Fruit fly (Drosophila melanogaster) whole organism, embryonic: ENCODE data around the gene Ir67a.

Source experiments
- Adf1 ChIP-seq: fragments of 200-800 bp; sonication (Bioruptor generic); IDR thresholded peaks from 2 replicates; pipeline ENCODE4 v1.3.6; 2022; ENCODE audit warnings: missing biosample characterization, missing genetic modification characterization
- CG10321 ChIP-seq: fragments of 200-800 bp; sonication (Bioruptor generic); IDR thresholded peaks from 2 replicates; pipeline ENCODE4 v1.3.6; 2022; ENCODE audit warnings: missing biosample characterization, missing genetic modification characterization
- CG10979 ChIP-seq: fragments of 200-800 bp; sonication (Bioruptor generic); optimal IDR thresholded peaks from 2 replicates; lab custom pipeline; 2018; ENCODE audit warnings: missing biosample characterization, mild to moderate bottlenecking, missing genetic modification characterization, moderate library complexity
- CG11560 ChIP-seq: fragments of 200-800 bp; sonication (Bioruptor generic); IDR thresholded peaks from 3 replicates; pipeline ENCODE4 v1.3.6; 2022; ENCODE audit warnings: missing biosample characterization, missing genetic modification characterization
- CG11695 ChIP-seq: fragments of 200-800 bp; sonication (Bioruptor generic); IDR thresholded peaks from 3 replicates; pipeline ENCODE4 v1.3.6; 2022; ENCODE audit warnings: missing biosample characterization, missing genetic modification characterization
- CG12219 ChIP-seq: fragments of 200-800 bp; sonication (Bioruptor generic); optimal IDR thresholded peaks from 3 replicates; lab custom pipeline; 2018; ENCODE audit warnings: missing biosample characterization, mild to moderate bottlenecking, missing genetic modification characterization
- CG13894 ChIP-seq: fragments of 200-800 bp; sonication (Bioruptor generic); optimal IDR thresholded peaks from 3 replicates; lab custom pipeline; 2018; ENCODE audit warnings: missing biosample characterization, mild to moderate bottlenecking, missing genetic modification characterization, moderate library complexity
- CG14710 ChIP-seq: fragments of 200-800 bp; sonication (Bioruptor generic); optimal IDR thresholded peaks from 3 replicates; lab custom pipeline; 2019; ENCODE audit warnings: missing biosample characterization, mild to moderate bottlenecking, missing genetic modification characterization, moderate library complexity
- CG1602 ChIP-seq: fragments of 200-800 bp; sonication (Bioruptor generic); optimal IDR thresholded peaks from 3 replicates; lab custom pipeline; 2016; ENCODE audit warnings: missing biosample characterization, missing genetic modification characterization
- CG1647 ChIP-seq: fragments of 200-800 bp; sonication (Bioruptor generic); optimal IDR thresholded peaks from 3 replicates; lab custom pipeline; 2016; ENCODE audit warnings: missing biosample characterization, missing genetic modification characterization
- CG18764 ChIP-seq: fragments of 200-800 bp; sonication (Bioruptor generic); optimal IDR thresholded peaks from 3 replicates; lab custom pipeline; 2016; ENCODE audit warnings: missing biosample characterization, missing genetic modification characterization
- CG3407 ChIP-seq: fragments of 200-800 bp; sonication (Bioruptor generic); optimal IDR thresholded peaks from 2 replicates; lab custom pipeline; 2018; ENCODE audit warnings: missing biosample characterization, mild to moderate bottlenecking, missing genetic modification characterization
- CG3847 ChIP-seq: fragments of 200-800 bp; sonication (Bioruptor generic); IDR thresholded peaks from 2 replicates; pipeline ENCODE4 v1.3.6; 2022; ENCODE audit warnings: missing biosample characterization, missing genetic modification characterization
- CG4282 ChIP-seq: fragments of 200-800 bp; sonication (Bioruptor generic); optimal IDR thresholded peaks from 2 replicates; lab custom pipeline; 2016; ENCODE audit warnings: missing biosample characterization, missing genetic modification characterization
- CG6254 ChIP-seq: fragments of 200-800 bp; sonication (Bioruptor generic); optimal IDR thresholded peaks from 3 replicates; lab custom pipeline; 2017; ENCODE audit warnings: mild to moderate bottlenecking, missing biosample characterization, missing genetic modification reagents, missing genetic modification characterization
- CG6791 ChIP-seq: fragments of 200-800 bp; sonication (Bioruptor generic); IDR thresholded peaks from 3 replicates; pipeline ENCODE4 v1.3.6; 2022; ENCODE audit warnings: missing biosample characterization, missing genetic modification characterization; ENCODE audit not compliant: partially characterized antibody
- CG7372 ChIP-seq: fragments of 200-800 bp; sonication (Bioruptor generic); IDR thresholded peaks from 2 replicates; pipeline ENCODE4 v1.3.6; 2022; ENCODE audit warnings: missing biosample characterization, missing genetic modification characterization
- CG7928 ChIP-seq: fragments of 200-800 bp; sonication (Bioruptor generic); optimal IDR thresholded peaks from 2 replicates; lab custom pipeline; 2017; ENCODE audit warnings: missing biosample characterization, mild to moderate bottlenecking, missing genetic modification characterization
- CG8281 ChIP-seq: fragments of 200-800 bp; sonication (Bioruptor generic); optimal IDR thresholded peaks from 2 replicates; lab custom pipeline; 2018; ENCODE audit warnings: missing biosample characterization, mild to moderate bottlenecking, missing genetic modification characterization, moderate library complexity
- CG9215 ChIP-seq: fragments of 200-800 bp; sonication (Bioruptor generic); IDR thresholded peaks from 2 replicates; pipeline ENCODE4 v1.3.6; 2022; ENCODE audit warnings: missing biosample characterization, missing genetic modification characterization
- E2f2 ChIP-seq: fragments of 200-800 bp; sonication (Bioruptor generic); IDR thresholded peaks from 2 replicates; pipeline ENCODE4 v1.3.6; 2022; ENCODE audit warnings: missing biosample characterization, missing genetic modification characterization
- GATAe ChIP-seq: fragments of 200-800 bp; sonication (Bioruptor generic); conservative IDR thresholded peaks from 2 replicates; pipeline ENCODE4 v1.3.6; 2022; ENCODE audit warnings: missing biosample characterization, missing genetic modification characterization
- Hand ChIP-seq: fragments of 200-800 bp; sonication (Bioruptor generic); optimal IDR thresholded peaks from 2 replicates; lab custom pipeline; 2017; ENCODE audit warnings: mild to moderate bottlenecking, missing biosample characterization, missing genetic modification reagents, missing genetic modification characterization
- Kr ChIP-seq: fragments of 200-800 bp; sonication (Bioruptor generic); optimal IDR thresholded peaks from 2 replicates; lab custom pipeline; 2017; ENCODE audit warnings: missing biosample characterization, mild to moderate bottlenecking, missing genetic modification characterization
- NC2α ChIP-seq: fragments of 200-800 bp; sonication (Bioruptor generic); optimal IDR thresholded peaks from 2 replicates; lab custom pipeline; 2016; ENCODE audit warnings: missing biosample characterization, missing genetic modification characterization
- NFAT ChIP-seq: fragments of 200-800 bp; sonication (Bioruptor generic); IDR thresholded peaks from 2 replicates; pipeline ENCODE4 v1.3.6; 2022; ENCODE audit warnings: missing biosample characterization, missing genetic modification characterization
- Poxn ChIP-seq: fragments of 200-800 bp; sonication (Bioruptor generic); IDR thresholded peaks from 2 replicates; pipeline ENCODE4 v1.3.6; 2022; ENCODE audit warnings: missing biosample characterization, missing genetic modification characterization
- Ptx1 ChIP-seq: fragments of 200-800 bp; sonication (Bioruptor generic); IDR thresholded peaks from 2 replicates; pipeline ENCODE4 v1.3.6; 2022; ENCODE audit warnings: missing biosample characterization, missing genetic modification characterization
- Taf1 ChIP-seq: fragments of 200-800 bp; sonication (Bioruptor generic); IDR thresholded peaks from 2 replicates; pipeline ENCODE4 v1.3.6; 2022; ENCODE audit warnings: missing biosample characterization, missing genetic modification characterization
- al ChIP-seq: fragments of 200-800 bp; sonication (Bioruptor generic); IDR thresholded peaks from 2 replicates; pipeline ENCODE4 v1.3.6; 2022; ENCODE audit warnings: missing biosample characterization, missing genetic modification characterization
- amos ChIP-seq: fragments of 200-800 bp; sonication (Bioruptor generic); IDR thresholded peaks from 2 replicates; pipeline ENCODE4 v1.3.6; 2022; ENCODE audit warnings: missing biosample characterization, missing genetic modification characterization; ENCODE audit not compliant: partially characterized antibody
- bcd ChIP-seq: fragments of 200-800 bp; sonication (Bioruptor generic); optimal IDR thresholded peaks from 2 replicates; lab custom pipeline; 2017; ENCODE audit warnings: missing biosample characterization, mild to moderate bottlenecking, missing genetic modification characterization
- cg ChIP-seq: fragments of 200-800 bp; sonication (Bioruptor generic); optimal IDR thresholded peaks from 3 replicates; lab custom pipeline; 2019; ENCODE audit warnings: missing biosample characterization, mild to moderate bottlenecking, missing genetic modification characterization, moderate library complexity
- corto ChIP-seq: fragments of 200-800 bp; sonication (Bioruptor generic); optimal IDR thresholded peaks from 2 replicates; lab custom pipeline; 2016; ENCODE audit warnings: missing biosample characterization, mild to moderate bottlenecking, missing genetic modification characterization, moderate library complexity
- crc ChIP-seq: fragments of 200-800 bp; sonication (Bioruptor generic); optimal IDR thresholded peaks from 2 replicates; lab custom pipeline; 2016; ENCODE audit warnings: missing biosample characterization, missing genetic modification characterization
- crp ChIP-seq, 2 experiments: fragments of 200-800 bp; sonication (Bioruptor generic); optimal IDR thresholded peaks; 2 replicates in 1 of 2; 3 replicates in 1 of 2; lab custom pipeline; 2017; ENCODE audit warnings: missing biosample characterization in 2 of 2, missing genetic modification characterization in 2 of 2, mild to moderate bottlenecking in 1 of 2, moderate library complexity in 1 of 2
- dpn ChIP-seq, 2 experiments: fragments of 200-800 bp; sonication (Bioruptor generic); optimal IDR thresholded peaks; 3 replicates each; lab custom pipeline; 2016; ENCODE audit warnings: missing biosample characterization in 2 of 2, missing genetic modification characterization in 2 of 2
- gsb ChIP-seq: fragments of 200-800 bp; sonication (Bioruptor generic); IDR thresholded peaks from 2 replicates; pipeline ENCODE4 v1.3.6; 2022; ENCODE audit warnings: missing biosample characterization, missing genetic modification characterization
- gt ChIP-seq: fragments of 200-800 bp; sonication (Bioruptor generic); IDR thresholded peaks from 2 replicates; pipeline ENCODE4 v1.3.6; 2022; ENCODE audit warnings: missing biosample characterization, missing genetic modification characterization
- h ChIP-seq: fragments of >200 bp; optimal IDR thresholded peaks from 2 replicates; lab custom pipeline; 2017
- kni ChIP-seq: fragments of 200-800 bp; sonication (Bioruptor generic); optimal IDR thresholded peaks from 3 replicates; lab custom pipeline; 2017; ENCODE audit warnings: mild to moderate bottlenecking, missing biosample characterization, missing genetic modification reagents, missing genetic modification characterization
- mld ChIP-seq: fragments of 200-800 bp; sonication (Bioruptor generic); IDR thresholded peaks from 3 replicates; pipeline ENCODE4 v1.3.6; 2022; ENCODE audit warnings: missing biosample characterization, missing genetic modification characterization; ENCODE audit not compliant: partially characterized antibody
- phol ChIP-seq: fragments of 200-800 bp; sonication (Bioruptor generic); optimal IDR thresholded peaks from 3 replicates; lab custom pipeline; 2018; ENCODE audit warnings: missing biosample characterization, mild to moderate bottlenecking, missing genetic modification characterization, moderate library complexity
- psq ChIP-seq: fragments of 200-800 bp; sonication (Bioruptor generic); optimal IDR thresholded peaks from 2 replicates; lab custom pipeline; 2017; ENCODE audit warnings: missing biosample characterization, missing genetic modification characterization
- sc ChIP-seq, 3 experiments: fragments of >200 bp in 2 of 3; fragments of 200-800 bp in 1 of 3; sonication (Bioruptor generic) in 1 of 3; optimal IDR thresholded peaks; 2 replicates in 2 of 3; 3 replicates in 1 of 3; lab custom pipeline; 2017; ENCODE audit warnings: mild to moderate bottlenecking in 1 of 3, missing biosample characterization in 1 of 3, missing genetic modification characterization in 1 of 3, missing genetic modification reagents in 1 of 3
- slp2 ChIP-seq: fragments of 200-800 bp; sonication (Bioruptor generic); optimal IDR thresholded peaks from 2 replicates; lab custom pipeline; 2016; ENCODE audit warnings: missing biosample characterization, missing genetic modification characterization
- sqz ChIP-seq: fragments of 200-800 bp; sonication (Bioruptor generic); optimal IDR thresholded peaks from 3 replicates; lab custom pipeline; 2018; ENCODE audit warnings: missing biosample characterization, mild to moderate bottlenecking, missing genetic modification characterization
- ssp ChIP-seq: fragments of 200-800 bp; sonication (Bioruptor generic); IDR thresholded peaks from 2 replicates; pipeline ENCODE4 v1.3.6; 2022; ENCODE audit warnings: missing biosample characterization, missing genetic modification characterization
- tap ChIP-seq: fragments of 200-800 bp; optimal IDR thresholded peaks from 3 replicates; lab custom pipeline; 2019; ENCODE audit warnings: missing biosample characterization, mild to moderate bottlenecking, missing genetic modification characterization, moderate library complexity
- unc-4 ChIP-seq: fragments of 200-800 bp; sonication (Bioruptor generic); IDR thresholded peaks from 2 replicates; pipeline ENCODE4 v1.3.6; 2022; ENCODE audit warnings: missing biosample characterization, missing genetic modification characterization; ENCODE audit not compliant: partially characterized antibody
- usp ChIP-seq: fragments of >200 bp; optimal IDR thresholded peaks from 2 replicates; lab custom pipeline; 2017; ENCODE audit warnings: missing biosample characterization, missing genetic modification characterization
- zf30C ChIP-seq: fragments of 200-800 bp; sonication (Bioruptor generic); optimal IDR thresholded peaks from 3 replicates; lab custom pipeline; 2018; ENCODE audit warnings: missing biosample characterization, mild to moderate bottlenecking, missing genetic modification characterization

Gene Ir67a

dm6 chr3L:9566849-9567248, 23.1 kb upstream of the Ir67a start (continued):
- TF ChIP-seq Poxn (no peak), CG7928 (no peak), CG11695 (0 out of 3 replicates have a peak, but pooled peaks have one; percentile 39), CG3847 (0 out of 2 replicates have a peak, but pooled peaks have one; percentile 9), CG8281 (tag; lab: Kevin White, UChicago) (no peak), GATAe (GFP tag; lab: Robert Waterston, UW) (no peak), bcd (GFP tag; lab: Kevin White, UChicago) (no peak), tap (peak; percentile 34), al (no peak), phol (tag; lab: Kevin White, UChicago) (peak; percentile 50), gt (GFP tag; lab: Robert Waterston, UW) (no peak), NFAT (GFP tag; lab: Robert Waterston, UW) (no peak), CG13894 (no peak), Adf1 (GFP tag; lab: Robert Waterston, UW) (no peak), zf30C (GFP tag; lab: Kevin White, UChicago) (no peak), psq (GFP tag; lab: Kevin White, UChicago) (no peak), corto (no peak), amos (GFP tag; lab: Robert Waterston, UW) (no peak), CG12219 (GFP tag; lab: Kevin White, UChicago) (no peak), CG7372 (GFP tag; lab: Robert Waterston, UW) (no peak), kni (no peak), CG14710 (no peak), CG6254 (GFP tag; lab: Kevin White, UChicago) (no peak), unc-4 (GFP tag; lab: Robert Waterston, UW) (no peak), Kr (GFP tag; lab: Kevin White, UChicago) (no peak), h (lab: Kevin White, UChicago) (no peak), CG3407 (GFP tag; lab: Kevin White, UChicago) (no peak), usp (GFP tag; lab: Kevin White, UChicago) (no peak), E2f2 (GFP tag; lab: Robert Waterston, UW) (no peak), cg (GFP tag; lab: Kevin White, UChicago) (no peak), Hand (no peak), CG9215 (GFP tag; lab: Robert Waterston, UW) (no peak), mld (no peak), CG11560 (tag; lab: Robert Waterston, UW) (no peak), crp (GFP tag; optimal IDR thresholded peaks at IDR 0.05; lab: Kevin White, UChicago) (no peak), dpn (GFP tag; optimal IDR thresholded peaks at IDR 0.05; lab: Kevin White, UChicago) (peak in 1 of 2 experiments; percentile 17), sc (optimal IDR thresholded peaks at IDR 0.05; lab: Kevin White, UChicago) (no peak), sc (GFP tag; optimal IDR thresholded peaks at IDR 0.05; lab: Kevin White, UChicago) (no peak), CG10979 (tag; lab: Kevin White, UChicago) (peak; percentile 42), NC2α (GFP tag; lab: Kevin White, UChicago) (no peak), ssp (GFP tag; lab: Robert Waterston, UW) (no peak), CG4282 (GFP tag; lab: Kevin White, UChicago) (no peak), crc (no peak), CG6791 (GFP tag; lab: Robert Waterston, UW) (no peak), CG1602 (no peak), gsb (GFP tag; lab: Robert Waterston, UW) (no peak), sqz (GFP tag; lab: Kevin White, UChicago) (no peak), slp2 (GFP tag; lab: Kevin White, UChicago) (no peak), CG18764 (GFP tag; lab: Kevin White, UChicago) (no peak), Taf1 (no peak), CG1647 (GFP tag; lab: Kevin White, UChicago) (no peak), CG10321 (GFP tag; lab: Robert Waterston, UW) (no peak), Ptx1 (GFP tag; lab: Robert Waterston, UW) (peak; percentile 28; the same call in 1 of the 2 replicates)
